Fruit fly (Drosophila melanogaster) whole organism, embryonic: ENCODE measurements around the gene nol.
A peak's percentile ranks its signal among the peaks of the same experiment; 100 is the strongest.

Source experiments
- CG10462 ChIP-seq: fragments of 200-800 bp; sonication (Bioruptor generic); optimal IDR thresholded peaks from 2 replicates; lab custom pipeline; 2016; ENCODE audit warnings: missing biosample characterization, missing genetic modification characterization
- CG12071 ChIP-seq: fragments of 200-800 bp; sonication (Bioruptor generic); optimal IDR thresholded peaks from 3 replicates; lab custom pipeline; 2018; ENCODE audit warnings: missing biosample characterization, mild to moderate bottlenecking, missing genetic modification characterization
- CG12104 ChIP-seq: fragments of 200-800 bp; sonication (Bioruptor generic); optimal IDR thresholded peaks from 3 replicates; lab custom pipeline; 2016; ENCODE audit warnings: missing biosample characterization, missing genetic modification characterization
- CG12659 ChIP-seq: fragments of 200-800 bp; sonication (Bioruptor generic); optimal IDR thresholded peaks from 3 replicates; lab custom pipeline; 2017; ENCODE audit warnings: mild to moderate bottlenecking, missing biosample characterization, missing genetic modification reagents, missing genetic modification characterization
- CG12942 ChIP-seq: fragments of 200-800 bp; sonication (Bioruptor generic); optimal IDR thresholded peaks from 3 replicates; lab custom pipeline; 2016; ENCODE audit warnings: missing biosample characterization, missing genetic modification characterization
- CG15601 ChIP-seq: fragments of 200-800 bp; sonication (Bioruptor generic); optimal IDR thresholded peaks from 3 replicates; lab custom pipeline; 2019; ENCODE audit warnings: missing biosample characterization, mild to moderate bottlenecking, missing genetic modification characterization, moderate library complexity
- CG15696 ChIP-seq: fragments of 200-800 bp; sonication (Bioruptor generic); optimal IDR thresholded peaks from 2 replicates; lab custom pipeline; 2019; ENCODE audit warnings: missing biosample characterization, mild to moderate bottlenecking, missing genetic modification characterization, moderate library complexity
- CG1602 ChIP-seq: fragments of 200-800 bp; sonication (Bioruptor generic); optimal IDR thresholded peaks from 3 replicates; lab custom pipeline; 2016; ENCODE audit warnings: missing biosample characterization, missing genetic modification characterization
- CG17359 ChIP-seq: fragments of 200-800 bp; sonication (Bioruptor generic); optimal IDR thresholded peaks from 3 replicates; lab custom pipeline; 2018; ENCODE audit warnings: missing biosample characterization, mild to moderate bottlenecking, missing genetic modification characterization, moderate library complexity
- CG17802 ChIP-seq: fragments of 200-800 bp; sonication (Bioruptor generic); optimal IDR thresholded peaks from 2 replicates; lab custom pipeline; 2018; ENCODE audit warnings: missing biosample characterization, mild to moderate bottlenecking, missing genetic modification characterization, moderate library complexity
- CG17912 ChIP-seq: fragments of 200-800 bp; sonication (Bioruptor generic); optimal IDR thresholded peaks from 2 replicates; lab custom pipeline; 2018; ENCODE audit warnings: missing biosample characterization, mild to moderate bottlenecking, missing genetic modification characterization
- CG31224 ChIP-seq: fragments of 200-800 bp; sonication (Bioruptor generic); IDR thresholded peaks from 2 replicates; pipeline ENCODE4 v1.3.6; 2022; ENCODE audit warnings: missing biosample characterization, missing genetic modification characterization
- CG42726 ChIP-seq: fragments of 200-800 bp; sonication (Bioruptor generic); IDR thresholded peaks from 2 replicates; pipeline ENCODE4 v1.3.6; 2022; ENCODE audit warnings: missing biosample characterization, missing genetic modification characterization; ENCODE audit not compliant: partially characterized antibody
- CG4328 ChIP-seq: fragments of 200-800 bp; sonication (Bioruptor generic); optimal IDR thresholded peaks from 3 replicates; lab custom pipeline; 2017; ENCODE audit warnings: missing biosample characterization, missing genetic modification reagents, missing genetic modification characterization
- CG5953 ChIP-seq: fragments of 200-800 bp; sonication (Bioruptor generic); IDR thresholded peaks from 2 replicates; pipeline ENCODE4 v1.3.6; 2022; ENCODE audit warnings: missing biosample characterization, missing genetic modification characterization
- CG7928 ChIP-seq: fragments of 200-800 bp; sonication (Bioruptor generic); optimal IDR thresholded peaks from 2 replicates; lab custom pipeline; 2017; ENCODE audit warnings: missing biosample characterization, mild to moderate bottlenecking, missing genetic modification characterization
- CG8089 ChIP-seq: fragments of 200-800 bp; sonication (Bioruptor generic); optimal IDR thresholded peaks from 3 replicates; lab custom pipeline; 2016; ENCODE audit warnings: missing biosample characterization, missing genetic modification characterization
- CG8478 ChIP-seq: fragments of >200 bp; optimal IDR thresholded peaks from 2 replicates; lab custom pipeline; 2018
- CG9817 ChIP-seq: fragments of 200-800 bp; sonication (Bioruptor generic); optimal IDR thresholded peaks from 2 replicates; lab custom pipeline; 2018; ENCODE audit warnings: missing biosample characterization, mild to moderate bottlenecking, missing genetic modification characterization, moderate library complexity
- CG9876 ChIP-seq: fragments of 200-800 bp; sonication (Bioruptor generic); optimal IDR thresholded peaks from 2 replicates; lab custom pipeline; 2016; ENCODE audit warnings: missing biosample characterization, missing genetic modification characterization
- Deaf1 ChIP-seq: fragments of 200-800 bp; optimal IDR thresholded peaks from 3 replicates; lab custom pipeline; 2019; ENCODE audit warnings: missing biosample characterization, mild to moderate bottlenecking, missing genetic modification characterization, moderate library complexity
- Eip74EF ChIP-seq, 2 experiments: fragments of 200-800 bp in 1 of 2; fragments of >200 bp in 1 of 2; sonication (Bioruptor generic) in 1 of 2; optimal IDR thresholded peaks; 2 replicates each; lab custom pipeline; 2017 to 2019; ENCODE audit warnings: missing biosample characterization in 2 of 2, missing genetic modification characterization in 2 of 2, mild to moderate bottlenecking in 1 of 2, moderate library complexity in 1 of 2
- Fer3 ChIP-seq: fragments of 200-800 bp; sonication (Bioruptor generic); optimal IDR thresholded peaks from 2 replicates; lab custom pipeline; 2018; ENCODE audit warnings: missing biosample characterization, mild to moderate bottlenecking, missing genetic modification characterization, moderate library complexity
- Gug ChIP-seq: fragments of 200-800 bp; sonication (Bioruptor generic); IDR thresholded peaks from 4 replicates; pipeline ENCODE4 v1.3.6; 2022; ENCODE audit warnings: missing biosample characterization, missing genetic modification characterization
- H15 ChIP-seq: fragments of 200-800 bp; sonication (Bioruptor generic); IDR thresholded peaks from 3 replicates; pipeline ENCODE4 v1.3.6; 2022; ENCODE audit warnings: missing biosample characterization, missing genetic modification characterization
- Hand ChIP-seq: fragments of 200-800 bp; sonication (Bioruptor generic); optimal IDR thresholded peaks from 2 replicates; lab custom pipeline; 2017; ENCODE audit warnings: mild to moderate bottlenecking, missing biosample characterization, missing genetic modification reagents, missing genetic modification characterization
- Hr39 ChIP-seq: fragments of >200 bp; optimal IDR thresholded peaks from 2 replicates; lab custom pipeline; 2017
- Mes4 ChIP-seq: fragments of 200-800 bp; sonication (Bioruptor generic); optimal IDR thresholded peaks from 2 replicates; lab custom pipeline; 2016; ENCODE audit warnings: missing biosample characterization, missing genetic modification characterization
- Ptx1 ChIP-seq: fragments of 200-800 bp; sonication (Bioruptor generic); IDR thresholded peaks from 2 replicates; pipeline ENCODE4 v1.3.6; 2022; ENCODE audit warnings: missing biosample characterization, missing genetic modification characterization
- Stat92E ChIP-seq, 3 experiments: fragments of >200 bp in 2 of 3; fragments of 200-800 bp in 1 of 3; sonication (Bioruptor generic) in 1 of 3; optimal IDR thresholded peaks; 2 replicates each; lab custom pipeline; 2017 to 2019; ENCODE audit warnings: missing biosample characterization in 3 of 3, missing genetic modification characterization in 3 of 3, mild to moderate bottlenecking in 1 of 3, moderate library complexity in 1 of 3
- bbx ChIP-seq: fragments of 200-800 bp; sonication (Bioruptor generic); IDR thresholded peaks from 2 replicates; pipeline ENCODE4 v1.3.6; 2022; ENCODE audit warnings: missing biosample characterization, missing genetic modification characterization; ENCODE audit not compliant: partially characterized antibody
- btn ChIP-seq: fragments of 200-800 bp; sonication (Bioruptor generic); optimal IDR thresholded peaks from 2 replicates; lab custom pipeline; 2016; ENCODE audit warnings: missing biosample characterization, missing genetic modification characterization
- dan ChIP-seq: fragments of 200-800 bp; sonication (Bioruptor generic); IDR thresholded peaks from 2 replicates; pipeline ENCODE4 v1.3.6; 2022; ENCODE audit warnings: missing biosample characterization, missing genetic modification characterization
- dimm ChIP-seq: fragments of 200-800 bp; sonication (Bioruptor generic); IDR thresholded peaks from 2 replicates; pipeline ENCODE4 v1.3.6; 2022; ENCODE audit warnings: missing biosample characterization, missing genetic modification characterization
- dm ChIP-seq: fragments of 200-800 bp; sonication (Bioruptor generic); optimal IDR thresholded peaks from 3 replicates; lab custom pipeline; 2016; ENCODE audit warnings: missing biosample characterization, missing genetic modification characterization
- eve ChIP-seq, 2 experiments: fragments of >200 bp; optimal IDR thresholded peaks; 2 replicates each; lab custom pipeline; 2017; ENCODE audit warnings: missing biosample characterization in 2 of 2, missing genetic modification characterization in 2 of 2
- fd96Cb ChIP-seq: fragments of 200-800 bp; sonication (Bioruptor generic); optimal IDR thresholded peaks from 2 replicates; lab custom pipeline; 2018; ENCODE audit warnings: missing biosample characterization, mild to moderate bottlenecking, missing genetic modification characterization, moderate library complexity
- ken ChIP-seq: fragments of 200-800 bp; sonication (Bioruptor generic); IDR thresholded peaks from 3 replicates; pipeline ENCODE4 v1.3.6; 2022; ENCODE audit warnings: missing biosample characterization, missing genetic modification characterization
- lbe ChIP-seq: fragments of 200-800 bp; sonication (Bioruptor generic); optimal IDR thresholded peaks from 2 replicates; lab custom pipeline; 2016; ENCODE audit warnings: missing biosample characterization, mild to moderate bottlenecking, missing genetic modification characterization
- lmd ChIP-seq: fragments of 200-800 bp; sonication (Bioruptor generic); IDR thresholded peaks from 2 replicates; pipeline ENCODE4 v1.3.6; 2022; ENCODE audit warnings: missing biosample characterization, missing genetic modification characterization
- lov ChIP-seq, 2 experiments: fragments of 200-800 bp in 1 of 2; fragments of >200 bp in 1 of 2; sonication (Bioruptor generic) in 1 of 2; IDR thresholded peaks in 1 of 2; optimal IDR thresholded peaks in 1 of 2; 2 replicates in 1 of 2; 3 replicates in 1 of 2; pipeline versions ENCODE4 v1.3.6 to Lab custom; 2017 to 2022; ENCODE audit warnings: missing biosample characterization in 1 of 2, missing genetic modification characterization in 1 of 2
- nerfin-2 ChIP-seq: fragments of 200-800 bp; sonication (Bioruptor generic); IDR thresholded peaks from 2 replicates; pipeline ENCODE4 v1.3.6; 2022; ENCODE audit warnings: missing biosample characterization, missing genetic modification characterization; ENCODE audit not compliant: partially characterized antibody
- nom ChIP-seq: fragments of 200-800 bp; sonication (Bioruptor generic); optimal IDR thresholded peaks from 2 replicates; lab custom pipeline; 2017; ENCODE audit warnings: missing biosample characterization, missing genetic modification characterization, mild to moderate bottlenecking, moderate library complexity, missing genetic modification reagents
- sd ChIP-seq: fragments of 200-800 bp; sonication (Bioruptor generic); optimal IDR thresholded peaks from 3 replicates; lab custom pipeline; 2018; ENCODE audit warnings: missing biosample characterization, mild to moderate bottlenecking, missing genetic modification characterization, moderate library complexity
- sr ChIP-seq: fragments of 200-800 bp; sonication (Bioruptor generic); IDR thresholded peaks from 3 replicates; pipeline ENCODE4 v1.3.6; 2022; ENCODE audit warnings: missing biosample characterization, missing genetic modification characterization
- sug ChIP-seq: fragments of 200-800 bp; optimal IDR thresholded peaks from 2 replicates; lab custom pipeline; 2019; ENCODE audit warnings: missing biosample characterization, mild to moderate bottlenecking, missing genetic modification characterization, moderate library complexity
- tin ChIP-seq: fragments of 200-800 bp; sonication (Bioruptor generic); optimal IDR thresholded peaks from 3 replicates; lab custom pipeline; 2016; ENCODE audit warnings: missing biosample characterization, missing genetic modification characterization
- zen ChIP-seq: fragments of 200-800 bp; sonication (Bioruptor generic); optimal IDR thresholded peaks from 3 replicates; lab custom pipeline; 2018; ENCODE audit warnings: missing biosample characterization, mild to moderate bottlenecking, missing genetic modification characterization, moderate library complexity

The nol gene

DNA sequence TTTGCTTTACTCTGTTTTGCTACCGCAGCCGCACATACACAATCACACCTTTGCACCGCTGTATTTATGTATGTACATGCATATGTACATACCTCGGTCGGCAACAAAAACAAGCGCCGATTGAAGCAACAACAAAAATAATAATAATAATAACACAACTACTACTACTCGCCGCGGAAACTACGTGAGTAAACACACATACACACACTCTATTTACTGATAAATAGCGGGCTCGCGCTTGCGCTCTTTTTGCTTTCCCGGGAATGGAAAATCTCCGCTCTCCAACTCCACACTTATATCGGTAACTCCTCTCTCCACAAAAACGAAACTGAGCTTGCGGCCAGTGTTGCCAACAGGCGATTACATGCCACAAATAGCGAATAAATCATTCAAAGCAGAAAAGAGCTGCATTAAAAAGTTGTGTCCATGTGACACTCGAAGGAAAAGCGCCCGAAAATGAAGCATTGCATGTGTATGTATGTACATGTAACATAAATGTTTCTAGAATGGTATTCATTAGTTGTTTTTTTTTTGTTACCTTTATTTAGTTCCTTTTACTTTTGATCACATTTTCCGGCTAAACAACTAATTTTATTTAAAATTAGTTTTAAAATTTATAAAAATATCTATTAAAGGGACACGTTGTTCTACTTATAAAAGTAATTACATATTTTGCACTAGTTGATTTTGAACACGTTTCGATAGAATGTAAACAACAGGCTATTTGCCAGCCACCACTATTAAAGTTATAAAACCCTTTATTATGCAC is 11.8 kb upstream of the nol start (continued):
- TF ChIP-seq lov (optimal IDR thresholded peaks at IDR 0.05; lab: Kevin White, UChicago) = no peak
- peak; percentile 84; the same call in 2 of the 3 replicates for TF ChIP-seq lov (GFP tag; IDR thresholded peaks at IDR 0.05; lab: Robert Waterston, UW)
- no peak for TF ChIP-seq sr (GFP tag; lab: Robert Waterston, UW)
- TF ChIP-seq ken = no peak
- peak; percentile 62 for TF ChIP-seq dm (GFP tag; lab: Kevin White, UChicago)
- peak; percentile 95 for TF ChIP-seq CG4328 (GFP tag; lab: Kevin White, UChicago)
- TF ChIP-seq Eip74EF (GFP tag; optimal IDR thresholded peaks at IDR 0.05; lab: Kevin White, UChicago) = peak in 1 of 2 experiments; percentile 75
- peak; percentile 58 for TF ChIP-seq Hand (GFP tag; lab: Kevin White, UChicago)
- TF ChIP-seq Ptx1 (GFP tag; lab: Robert Waterston, UW) = no peak
- peak; percentile 26; the same call in 1 of the 2 replicates for TF ChIP-seq bbx
- TF ChIP-seq lmd (GFP tag; lab: Robert Waterston, UW) = no peak; the same call in 1 of the 2 replicates
- TF ChIP-seq H15 (GFP tag; lab: Robert Waterston, UW) = 0 out of 3 replicates have a peak, but pooled peaks have one; percentile 26
- TF ChIP-seq CG9876 (GFP tag; lab: Kevin White, UChicago) = peak; percentile 57
- TF ChIP-seq dan (GFP tag; lab: Robert Waterston, UW) = no peak
- TF ChIP-seq CG5953 (GFP tag; lab: Robert Waterston, UW) = peak; percentile 49
- no peak for TF ChIP-seq CG8478 (lab: Kevin White, UChicago)
- no peak for TF ChIP-seq dimm
- TF ChIP-seq btn (GFP tag; lab: Kevin White, UChicago) = peak; percentile 25
- peak; percentile 47 for TF ChIP-seq CG12104 (GFP tag; lab: Kevin White, UChicago)
- TF ChIP-seq CG12659 (GFP tag; lab: Kevin White, UChicago) = peak; percentile 56
- peak; percentile 93 for TF ChIP-seq sd
- no peak for TF ChIP-seq CG31224 (GFP tag; lab: Robert Waterston, UW)
- peak; percentile 31 for TF ChIP-seq zen (tag; lab: Kevin White, UChicago)
- no peak for TF ChIP-seq eve (GFP tag; optimal IDR thresholded peaks at IDR 0.05; lab: Kevin White, UChicago)
- no peak for TF ChIP-seq CG17802 (tag; lab: Kevin White, UChicago)
- TF ChIP-seq Deaf1 (tag; lab: Kevin White, UChicago) = peak; percentile 65
- TF ChIP-seq CG15696 = peak; percentile 88
- TF ChIP-seq CG42726 = no peak
- peak; percentile 11 for TF ChIP-seq lbe
- peak; percentile 71 for TF ChIP-seq Fer3 (tag; lab: Kevin White, UChicago)
- peak; percentile 80 for TF ChIP-seq CG12071 (GFP tag; lab: Kevin White, UChicago)
- TF ChIP-seq tin (GFP tag; lab: Kevin White, UChicago) = no peak
- peak; percentile 44 for TF ChIP-seq CG1602 (GFP tag; lab: Kevin White, UChicago)
- TF ChIP-seq Gug (GFP tag; lab: Robert Waterston, UW) = no peak
- TF ChIP-seq CG7928 (GFP tag; lab: Kevin White, UChicago) = no peak
- peak; percentile 74 for TF ChIP-seq CG8089 (GFP tag; lab: Kevin White, UChicago)
- peak; percentile 91 for TF ChIP-seq CG15601 (tag; lab: Kevin White, UChicago)
- TF ChIP-seq CG17912 (GFP tag; lab: Kevin White, UChicago) = peak; percentile 92
- TF ChIP-seq nom (GFP tag; lab: Kevin White, UChicago) = peak; percentile 73
- peak in 1 of 3 experiments; percentile 15 for TF ChIP-seq Stat92E (GFP tag; optimal IDR thresholded peaks at IDR 0.05; lab: Kevin White, UChicago)
- no peak for TF ChIP-seq CG10462 (GFP tag; lab: Kevin White, UChicago)
- TF ChIP-seq CG17359 (tag; lab: Kevin White, UChicago) = peak; percentile 73
- peak; percentile 85 for TF ChIP-seq sug (tag; lab: Kevin White, UChicago)
- TF ChIP-seq CG12942 (GFP tag; lab: Kevin White, UChicago) = peak; percentile 44
- TF ChIP-seq Mes4 (GFP tag; lab: Kevin White, UChicago) = peak; percentile 76
- no peak for TF ChIP-seq nerfin-2 (GFP tag; lab: Robert Waterston, UW)
- no peak for TF ChIP-seq fd96Cb (tag; lab: Kevin White, UChicago)
- TF ChIP-seq CG9817 = peak; percentile 46
- no peak for TF ChIP-seq Hr39 (lab: Kevin White, UChicago)
